Worm (Caenorhabditis elegans) whole organism, L2 larva: Measurements from ENCODE around the gene C16C8.16.

Experiments
- C34F6.9 ChIP-seq: fragments of 150-350 bp; optimal IDR thresholded peaks from 2 replicates; lab custom pipeline; 2014; ENCODE audit warnings: missing biosample characterization, missing genetic modification characterization
- R02D3.7 ChIP-seq: fragments of 150-350 bp; optimal IDR thresholded peaks from 2 replicates; lab custom pipeline; 2014; ENCODE audit warnings: missing biosample characterization, missing genetic modification characterization
- Y55F3AM.14 ChIP-seq: fragments of 200-800 bp; sonication (Bioruptor generic); optimal IDR thresholded peaks from 2 replicates; lab custom pipeline; 2018; ENCODE audit warnings: mild to moderate bottlenecking, missing genetic modification characterization, missing compliant biosample characterization
- aly-2 ChIP-seq: fragments of 150-350 bp; optimal IDR thresholded peaks from 2 replicates; lab custom pipeline; 2014; ENCODE audit warnings: missing biosample characterization, missing genetic modification characterization
- ama-1 ChIP-seq: fragments of 150-350 bp; optimal IDR thresholded peaks from 2 replicates; lab custom pipeline; 2018; ENCODE audit warnings: inconsistent platforms
- ceh-16 ChIP-seq: fragments of 150-350 bp; optimal IDR thresholded peaks from 2 replicates; lab custom pipeline; 2014; ENCODE audit warnings: missing biosample characterization, missing genetic modification characterization
- ceh-82 ChIP-seq: fragments of 150-350 bp; optimal IDR thresholded peaks from 2 replicates; lab custom pipeline; 2014; ENCODE audit warnings: missing biosample characterization, missing genetic modification characterization
- dmd-4 ChIP-seq: sonication (generic microtip); optimal IDR thresholded peaks from 2 replicates; lab custom pipeline; 2017; ENCODE audit warnings: missing biosample characterization, missing genetic modification characterization
- egl-27 ChIP-seq: sonication (generic microtip); optimal IDR thresholded peaks from 3 replicates; lab custom pipeline; 2017; ENCODE audit warnings: missing biosample characterization, missing genetic modification reagents, missing genetic modification characterization
- fos-1 ChIP-seq: fragments of 150-350 bp; optimal IDR thresholded peaks from 2 replicates; lab custom pipeline; 2014; ENCODE audit warnings: missing biosample characterization, missing genetic modification characterization
- gmeb-1 ChIP-seq: fragments of 150-350 bp; optimal IDR thresholded peaks from 2 replicates; lab custom pipeline; 2014; ENCODE audit warnings: missing biosample characterization, missing genetic modification characterization
- lin-11 ChIP-seq: fragments of 150-350 bp; sonication (generic microtip); optimal IDR thresholded peaks from 2 replicates; lab custom pipeline; 2014; ENCODE audit warnings: missing biosample characterization, missing genetic modification characterization, inconsistent platforms, mixed read lengths
- lsy-2 ChIP-seq, 2 experiments: fragments of 150-350 bp in 1 of 2; sonication (generic microtip) in 1 of 2; optimal IDR thresholded peaks; 2 replicates each; lab custom pipeline; 2014 to 2017; ENCODE audit warnings: missing biosample characterization in 2 of 2, missing genetic modification characterization in 2 of 2
- mbf-1 ChIP-seq: sonication (generic microtip); optimal IDR thresholded peaks from 2 replicates; lab custom pipeline; 2017; ENCODE audit warnings: missing biosample characterization, missing genetic modification characterization
- mdl-1 ChIP-seq, 2 experiments: fragments of 150-350 bp in 1 of 2; sonication (generic microtip) in 1 of 2; optimal IDR thresholded peaks; 2 replicates each; lab custom pipeline; 2017; ENCODE audit warnings: missing biosample characterization in 2 of 2, missing genetic modification characterization in 2 of 2
- nhr-10 ChIP-seq: sonication (generic microtip); optimal IDR thresholded peaks from 2 replicates; lab custom pipeline; 2017; ENCODE audit warnings: missing biosample characterization, missing genetic modification characterization
- nhr-12 ChIP-seq: fragments of 150-350 bp; optimal IDR thresholded peaks from 2 replicates; lab custom pipeline; 2014; ENCODE audit warnings: missing biosample characterization, missing genetic modification characterization
- nhr-129 ChIP-seq: fragments of 150-350 bp; optimal IDR thresholded peaks from 2 replicates; lab custom pipeline; 2014; ENCODE audit warnings: missing biosample characterization, missing genetic modification characterization
- nhr-237 ChIP-seq: fragments of 150-350 bp; optimal IDR thresholded peaks from 2 replicates; lab custom pipeline; 2014; ENCODE audit warnings: missing biosample characterization, missing genetic modification characterization
- nhr-25 ChIP-seq: fragments of 150-350 bp; sonication (generic microtip); optimal IDR thresholded peaks from 3 replicates; lab custom pipeline; 2014; ENCODE audit warnings: missing biosample characterization, missing genetic modification characterization
- nhr-6 ChIP-seq: fragments of 150-350 bp; optimal IDR thresholded peaks from 2 replicates; lab custom pipeline; 2014; ENCODE audit warnings: missing biosample characterization, missing genetic modification characterization
- nhr-77 ChIP-seq: fragments of 150-350 bp; optimal IDR thresholded peaks from 2 replicates; lab custom pipeline; 2014; ENCODE audit warnings: missing biosample characterization, missing genetic modification characterization
- peb-1 ChIP-seq: fragments of 150-350 bp; optimal IDR thresholded peaks from 2 replicates; lab custom pipeline; 2014; ENCODE audit warnings: missing biosample characterization, missing genetic modification characterization
- sem-4 ChIP-seq: fragments of 150-350 bp; optimal IDR thresholded peaks from 2 replicates; lab custom pipeline; 2014; ENCODE audit warnings: missing biosample characterization, missing genetic modification reagents, missing genetic modification characterization
- skn-1 ChIP-seq: sonication (generic microtip); optimal IDR thresholded peaks from 2 replicates; lab custom pipeline; 2017; ENCODE audit warnings: missing biosample characterization, missing genetic modification characterization
- sma-3 ChIP-seq: sonication (generic microtip); optimal IDR thresholded peaks from 2 replicates; lab custom pipeline; 2016; ENCODE audit warnings: missing genetic modification reagents, missing genetic modification characterization, missing compliant biosample characterization
- sma-9 ChIP-seq, 2 experiments: fragments of 150-350 bp in 1 of 2; sonication (generic microtip) in 1 of 2; optimal IDR thresholded peaks; 2 replicates each; lab custom pipeline; 2014 to 2016; ENCODE audit warnings: missing genetic modification characterization in 2 of 2, mild to moderate bottlenecking in 1 of 2, missing biosample characterization in 1 of 2, missing compliant biosample characterization in 1 of 2, missing genetic modification reagents in 1 of 2, moderate library complexity in 1 of 2
- snpc-4 ChIP-seq: fragments of 150-350 bp; optimal IDR thresholded peaks from 2 replicates; lab custom pipeline; 2014; ENCODE audit warnings: missing biosample characterization, missing genetic modification characterization
- unc-39 ChIP-seq: fragments of 150-350 bp; optimal IDR thresholded peaks from 2 replicates; lab custom pipeline; 2014; ENCODE audit warnings: missing biosample characterization, missing genetic modification characterization
- unc-55 ChIP-seq: fragments of 150-350 bp; sonication (generic microtip); optimal IDR thresholded peaks from 3 replicates; lab custom pipeline; 2014; ENCODE audit warnings: missing biosample characterization, missing genetic modification reagents, missing genetic modification characterization
- unc-62 ChIP-seq: fragments of 150-350 bp; optimal IDR thresholded peaks from 2 replicates; lab custom pipeline; 2014; ENCODE audit warnings: missing biosample characterization, missing genetic modification reagents, missing genetic modification characterization
- ztf-1 ChIP-seq: fragments of 200-800 bp; sonication (Bioruptor generic); conservative IDR thresholded peaks from 2 replicates; pipeline ENCODE4 v1.3.6; 2022; ENCODE audit warnings: missing genetic modification characterization, missing compliant biosample characterization
- ztf-4 ChIP-seq: fragments of 150-350 bp; optimal IDR thresholded peaks from 2 replicates; lab custom pipeline; 2014; ENCODE audit warnings: missing biosample characterization, missing genetic modification characterization

The C16C8.16 gene

ce11 chrII:3453521-3453920, 8.0 kb downstream of the C16C8.16 start, which contains the start of gene C16C8.11:
C16C8.11 (plus strand) TSS chrII:3453708.
- no peak for TF ChIP-seq peb-1 (tag; lab: Kevin White, UChicago)
- TF ChIP-seq ceh-16 (tag; lab: Kevin White, UChicago): no peak
- no peak for TF ChIP-seq ama-1 (lab: Kevin White, UChicago)
- TF ChIP-seq ceh-82 (tag; lab: Kevin White, UChicago): no peak
- no peak for TF ChIP-seq Y55F3AM.14 (GFP tag; lab: Kevin White, UChicago)
- TF ChIP-seq sma-3 (GFP tag; lab: Kevin White, UChicago): no peak
- no peak for TF ChIP-seq nhr-25 (tag; lab: Kevin White, UChicago)
- no peak for TF ChIP-seq lin-11 (tag; lab: Kevin White, UChicago)
- no peak for TF ChIP-seq dmd-4 (tag; lab: Kevin White, UChicago)
- no peak for TF ChIP-seq R02D3.7 (tag; lab: Kevin White, UChicago)

- no peak for TF ChIP-seq lsy-2 (tag; optimal IDR thresholded peaks at IDR 0.05; lab: Kevin White, UChicago)
- TF ChIP-seq lin-11 (tag; lab: Kevin White, UChicago): no peak
- TF ChIP-seq Y55F3AM.14 (GFP tag; lab: Kevin White, UChicago): no peak
- no peak for TF ChIP-seq nhr-237
- no peak for TF ChIP-seq sma-3 (GFP tag; lab: Kevin White, UChicago)
- TF ChIP-seq snpc-4 (tag; lab: Kevin White, UChicago): no peak
- no peak for TF ChIP-seq unc-62 (GFP tag; lab: Kevin White, UChicago)
- no peak for TF ChIP-seq unc-55
- no peak for TF ChIP-seq C34F6.9 (tag; lab: Kevin White, UChicago)
- no peak for TF ChIP-seq nhr-77 (tag; lab: Kevin White, UChicago)
- no peak for TF ChIP-seq ztf-4 (tag; lab: Kevin White, UChicago)
- no peak for TF ChIP-seq unc-39 (tag; lab: Kevin White, UChicago)
- TF ChIP-seq gmeb-1: no peak
- no peak for TF ChIP-seq sem-4
Observed at ce11 chrII:3458209-3458608, 12.7 kb downstream of the C16C8.16 start, which contains the start of the genes C16C8.26 and C16C8.19. C16C8.26 (minus strand) TSS chrII:3458309. C16C8.19 (plus strand) TSS chrII:3458487.

- TF ChIP-seq nhr-12 (tag; lab: Kevin White, UChicago) (no peak), egl-27 (tag; lab: Kevin White, UChicago) (no peak), unc-39 (tag; lab: Kevin White, UChicago) (no peak), R02D3.7 (tag; lab: Kevin White, UChicago) (no peak), fos-1 (tag; lab: Kevin White, UChicago) (no peak), unc-62 (GFP tag; lab: Kevin White, UChicago) (no peak), lin-11 (tag; lab: Kevin White, UChicago) (no peak), dmd-4 (tag; lab: Kevin White, UChicago) (no peak), snpc-4 (tag; lab: Kevin White, UChicago) (no peak), ztf-1 (GFP tag; lab: Robert Waterston, UW) (no peak)
Observed at ce11 chrII:3459199-3459598, 13.6 kb downstream of the C16C8.16 start.

ce11 chrII:3460048-3460447, 14.5 kb downstream of the C16C8.16 start, which contains the start of gene C16C8.7:
C16C8.7 (minus strand) TSS chrII:3460148.
- TF ChIP-seq fos-1 (tag; lab: Kevin White, UChicago) (no peak), sma-9 (GFP tag; optimal IDR thresholded peaks at IDR 0.05; lab: Kevin White, UChicago) (no peak), sma-9 (tag; optimal IDR thresholded peaks at IDR 0.05; lab: Kevin White, UChicago) (no peak), unc-55 (no peak), unc-62 (GFP tag; lab: Kevin White, UChicago) (no peak), nhr-10 (tag; lab: Kevin White, UChicago) (no peak), ceh-82 (tag; lab: Kevin White, UChicago) (no peak), mbf-1 (no peak), dmd-4 (tag; lab: Kevin White, UChicago) (no peak), nhr-129 (tag; lab: Kevin White, UChicago) (no peak), nhr-6 (no peak), aly-2 (tag; lab: Kevin White, UChicago) (no peak), snpc-4 (tag; lab: Kevin White, UChicago) (no peak), skn-1 (tag; lab: Kevin White, UChicago) (no peak), ztf-1 (GFP tag; lab: Robert Waterston, UW) (no peak), ceh-16 (tag; lab: Kevin White, UChicago) (no peak), gmeb-1 (no peak), lin-11 (tag; lab: Kevin White, UChicago) (no peak)

ce11 chrII:3461586-3461985, 16.0 kb downstream of the C16C8.16 start, which contains the start of gene C16C8.8:
C16C8.8 (minus strand) TSS chrII:3461686.
- TF ChIP-seq mdl-1 (tag; optimal IDR thresholded peaks at IDR 0.05; lab: Kevin White, UChicago): no peak
